Worm (Caenorhabditis elegans) whole organism, early embryonic: Measurements from ENCODE around the gene B0393.7.

ENCODE experiments used
- F13C5.2 ChIP-seq: sonication (generic microtip); optimal IDR thresholded peaks from 2 replicates; lab custom pipeline; 2017; ENCODE audit warnings: mild to moderate bottlenecking, missing genetic modification characterization, inconsistent platforms, missing compliant biosample characterization
- aly-1 ChIP-seq: sonication (generic microtip); optimal IDR thresholded peaks from 2 replicates; lab custom pipeline; 2016; ENCODE audit warnings: missing genetic modification characterization, missing compliant biosample characterization
- ama-1 ChIP-seq: fragments of 150-350 bp; optimal IDR thresholded peaks from 2 replicates; lab custom pipeline; 2014
- ceh-13 ChIP-seq: fragments of 200-800 bp; sonication (Bioruptor generic); optimal IDR thresholded peaks from 2 replicates; lab custom pipeline; 2018; ENCODE audit warnings: mild to moderate bottlenecking, missing genetic modification characterization, missing compliant biosample characterization
- ceh-36 ChIP-seq: sonication (generic microtip); optimal IDR thresholded peaks from 2 replicates; lab custom pipeline; 2016; ENCODE audit warnings: missing genetic modification characterization, inconsistent platforms, missing compliant biosample characterization
- ets-7 ChIP-seq: sonication (generic microtip); optimal IDR thresholded peaks from 2 replicates; lab custom pipeline; 2016; ENCODE audit warnings: missing genotype, missing genetic modification characterization, missing compliant biosample characterization
- flt-1 ChIP-seq: fragments of 200-800 bp; sonication (Bioruptor generic); IDR thresholded peaks from 2 replicates; pipeline ENCODE4 v1.3.6; 2022; ENCODE audit warnings: missing genetic modification characterization, missing compliant biosample characterization
- hmbx-1 ChIP-seq: sonication (generic microtip); optimal IDR thresholded peaks from 2 replicates; lab custom pipeline; 2016; ENCODE audit warnings: mild to moderate bottlenecking, missing genetic modification characterization, missing compliant biosample characterization
- hmg-4 ChIP-seq: fragments of 200-800 bp; sonication (Bioruptor generic); optimal IDR thresholded peaks from 2 replicates; lab custom pipeline; 2018; ENCODE audit warnings: mild to moderate bottlenecking, missing genetic modification characterization, missing compliant biosample characterization
- pes-1 ChIP-seq: fragments of 200-800 bp; sonication (Bioruptor generic); IDR thresholded peaks from 2 replicates; pipeline ENCODE4 v1.3.6; 2022; ENCODE audit warnings: missing genetic modification reagents, missing genetic modification characterization, missing compliant biosample characterization
- scrt-1 ChIP-seq: fragments of 200-800 bp; sonication (Bioruptor generic); IDR thresholded peaks from 2 replicates; pipeline ENCODE4 v1.3.6; 2022; ENCODE audit warnings: missing genetic modification characterization, missing compliant biosample characterization
- tbx-11 ChIP-seq: fragments of 200-800 bp; sonication (Bioruptor generic); IDR thresholded peaks from 2 replicates; pipeline ENCODE4 v1.3.6; 2022; ENCODE audit warnings: missing genetic modification characterization, missing compliant biosample characterization
- tra-4 ChIP-seq: sonication (generic microtip); optimal IDR thresholded peaks from 2 replicates; lab custom pipeline; 2017; ENCODE audit warnings: missing genetic modification characterization, missing compliant biosample characterization

- TF ChIP-seq tra-4 (no peak), ceh-36 (tag; lab: Kevin White, UChicago) (no peak), flt-1 (GFP tag; lab: Robert Waterston, UW) (no peak), ets-7 (tag; lab: Kevin White, UChicago) (no peak), pes-1 (GFP tag; lab: Robert Waterston, UW) (no peak), ama-1 (lab: Kevin White, UChicago) (no peak), hmg-4 (GFP tag; lab: Kevin White, UChicago) (no peak), ceh-13 (GFP tag; lab: Kevin White, UChicago) (no peak), scrt-1 (GFP tag; lab: Robert Waterston, UW) (no peak), tbx-11 (GFP tag; lab: Robert Waterston, UW) (no peak), hmbx-1 (tag; lab: Kevin White, UChicago) (no peak), F13C5.2 (tag; lab: Kevin White, UChicago) (no peak), aly-1 (tag; lab: Kevin White, UChicago) (no peak)
These were observed 29.2 kb downstream of the B0393.7 start for ce11 chrIII:4748666-4749065.
